Worm (Caenorhabditis elegans) whole organism, early embryonic: ENCODE data around the gene str-99.

Experiments
- F13C5.2 ChIP-seq: sonication (generic microtip); optimal IDR thresholded peaks from 2 replicates; lab custom pipeline; 2017; ENCODE audit warnings: mild to moderate bottlenecking, missing genetic modification characterization, inconsistent platforms, missing compliant biosample characterization
- ama-1 ChIP-seq: fragments of 150-350 bp; optimal IDR thresholded peaks from 2 replicates; lab custom pipeline; 2014
- ets-7 ChIP-seq: sonication (generic microtip); optimal IDR thresholded peaks from 2 replicates; lab custom pipeline; 2016; ENCODE audit warnings: missing genotype, missing genetic modification characterization, missing compliant biosample characterization
- hnd-1 ChIP-seq: sonication (generic microtip); optimal IDR thresholded peaks from 2 replicates; lab custom pipeline; 2016; ENCODE audit warnings: missing genetic modification characterization, missing compliant biosample characterization
- scrt-1 ChIP-seq: fragments of 200-800 bp; sonication (Bioruptor generic); IDR thresholded peaks from 2 replicates; pipeline ENCODE4 v1.3.6; 2022; ENCODE audit warnings: missing genetic modification characterization, missing compliant biosample characterization
- tbx-37 ChIP-seq: fragments of 200-800 bp; sonication (Bioruptor generic); conservative IDR thresholded peaks from 2 replicates; pipeline ENCODE4 v1.3.6; 2022; ENCODE audit warnings: missing genetic modification reagents, missing genetic modification characterization, missing compliant biosample characterization

- no peak for TF ChIP-seq F13C5.2 (tag; lab: Kevin White, UChicago)
- no peak for TF ChIP-seq ets-7 (tag; lab: Kevin White, UChicago)
- TF ChIP-seq ama-1 (lab: Kevin White, UChicago), result no peak
- no peak for TF ChIP-seq hnd-1 (tag; lab: Kevin White, UChicago)
- TF ChIP-seq tbx-37 (GFP tag; lab: Robert Waterston, UW), result no peak
- TF ChIP-seq scrt-1 (GFP tag; lab: Robert Waterston, UW), result no peak
These were observed 39.7 kb downstream of the str-99 start, which contains the start of gene str-103 for ce11 chrV:16118601-16119000.
